Fruit fly (Drosophila melanogaster) whole organism, embryonic: ENCODE data around the gene rno.

Source experiments
- Antp ChIP-seq: fragments of 200-800 bp; sonication (Bioruptor generic); optimal IDR thresholded peaks from 3 replicates; lab custom pipeline; 2016; ENCODE audit warnings: missing biosample characterization, missing genetic modification characterization
- CG11456 ChIP-seq: fragments of 200-800 bp; sonication (Bioruptor generic); IDR thresholded peaks from 3 replicates; pipeline ENCODE4 v1.3.6; 2022; ENCODE audit warnings: missing biosample characterization, missing genetic modification characterization
- CG12104 ChIP-seq: fragments of 200-800 bp; sonication (Bioruptor generic); optimal IDR thresholded peaks from 3 replicates; lab custom pipeline; 2016; ENCODE audit warnings: missing biosample characterization, missing genetic modification characterization
- CG12155 ChIP-seq: fragments of 200-800 bp; sonication (Bioruptor generic); optimal IDR thresholded peaks from 3 replicates; lab custom pipeline; 2016; ENCODE audit warnings: missing biosample characterization, missing genetic modification characterization
- CG12942 ChIP-seq: fragments of 200-800 bp; sonication (Bioruptor generic); optimal IDR thresholded peaks from 3 replicates; lab custom pipeline; 2016; ENCODE audit warnings: missing biosample characterization, missing genetic modification characterization
- CG16815 ChIP-seq: fragments of 200-800 bp; sonication (Bioruptor generic); optimal IDR thresholded peaks from 3 replicates; lab custom pipeline; 2017; ENCODE audit warnings: missing biosample characterization, mild to moderate bottlenecking, missing genetic modification characterization
- CG17359 ChIP-seq: fragments of 200-800 bp; sonication (Bioruptor generic); optimal IDR thresholded peaks from 3 replicates; lab custom pipeline; 2018; ENCODE audit warnings: missing biosample characterization, mild to moderate bottlenecking, missing genetic modification characterization, moderate library complexity
- CG17612 ChIP-seq: fragments of 200-800 bp; sonication (Bioruptor generic); IDR thresholded peaks from 2 replicates; pipeline ENCODE4 v1.3.6; 2022; ENCODE audit warnings: missing biosample characterization, missing genetic modification characterization
- CG18476 ChIP-seq: fragments of 200-800 bp; sonication (Bioruptor generic); optimal IDR thresholded peaks from 2 replicates; lab custom pipeline; 2016; ENCODE audit warnings: missing biosample characterization, mild to moderate bottlenecking, missing genetic modification characterization
- CG2116 ChIP-seq: fragments of 200-800 bp; sonication (Bioruptor generic); optimal IDR thresholded peaks from 3 replicates; lab custom pipeline; 2018; ENCODE audit warnings: missing biosample characterization, mild to moderate bottlenecking, missing genetic modification characterization
- CG30431 ChIP-seq: fragments of 200-800 bp; sonication (Bioruptor generic); optimal IDR thresholded peaks from 2 replicates; lab custom pipeline; 2017; ENCODE audit warnings: missing biosample characterization, missing genetic modification characterization
- CG31365 ChIP-seq: fragments of 200-800 bp; sonication (Bioruptor generic); optimal IDR thresholded peaks from 2 replicates; lab custom pipeline; 2018; ENCODE audit warnings: missing biosample characterization, mild to moderate bottlenecking, missing genetic modification characterization
- CG31441 ChIP-seq: fragments of 200-800 bp; sonication (Bioruptor generic); IDR thresholded peaks from 2 replicates; pipeline ENCODE4 v1.3.6; 2022; ENCODE audit warnings: missing biosample characterization, missing genetic modification characterization
- CG32772 ChIP-seq: fragments of 200-800 bp; sonication (Bioruptor generic); IDR thresholded peaks from 2 replicates; pipeline ENCODE4 v1.3.6; 2022; ENCODE audit warnings: missing biosample characterization, missing genetic modification characterization
- CG4854 ChIP-seq: fragments of 200-800 bp; sonication (Bioruptor generic); optimal IDR thresholded peaks from 2 replicates; lab custom pipeline; 2016; ENCODE audit warnings: missing biosample characterization, missing genetic modification characterization, inconsistent platforms
- CG6765 ChIP-seq: fragments of 200-800 bp; sonication (Bioruptor generic); optimal IDR thresholded peaks from 3 replicates; lab custom pipeline; 2017; ENCODE audit warnings: missing biosample characterization, mild to moderate bottlenecking, missing genetic modification characterization
- CG6854 ChIP-seq: fragments of 200-800 bp; sonication (Bioruptor generic); optimal IDR thresholded peaks from 3 replicates; lab custom pipeline; 2017; ENCODE audit warnings: missing biosample characterization, mild to moderate bottlenecking, missing genetic modification characterization
- CG7987 ChIP-seq: fragments of 200-800 bp; sonication (Bioruptor generic); optimal IDR thresholded peaks from 2 replicates; lab custom pipeline; 2018; ENCODE audit warnings: missing biosample characterization, mild to moderate bottlenecking, missing genetic modification characterization, moderate library complexity
- CG9609 ChIP-seq: fragments of 200-800 bp; sonication (Bioruptor generic); optimal IDR thresholded peaks from 3 replicates; lab custom pipeline; 2016; ENCODE audit warnings: missing biosample characterization, missing genetic modification characterization
- CG9727 ChIP-seq: fragments of 200-800 bp; sonication (Bioruptor generic); optimal IDR thresholded peaks from 3 replicates; lab custom pipeline; 2017; ENCODE audit warnings: missing biosample characterization, mild to moderate bottlenecking, missing genetic modification characterization
- D19B ChIP-seq: fragments of 200-800 bp; sonication (Bioruptor generic); optimal IDR thresholded peaks from 2 replicates; lab custom pipeline; 2017; ENCODE audit warnings: missing biosample characterization, mild to moderate bottlenecking, missing genetic modification characterization
- Dfd ChIP-seq, 2 experiments: fragments of >200 bp; optimal IDR thresholded peaks; 2 replicates each; lab custom pipeline; 2017; ENCODE audit warnings: missing biosample characterization in 2 of 2, missing genetic modification characterization in 2 of 2
- Ets97D ChIP-seq: fragments of 200-800 bp; sonication (Bioruptor generic); optimal IDR thresholded peaks from 3 replicates; lab custom pipeline; 2016; ENCODE audit warnings: missing biosample characterization, missing genetic modification characterization
- Hmx ChIP-seq: fragments of 200-800 bp; sonication (Bioruptor generic); optimal IDR thresholded peaks from 2 replicates; lab custom pipeline; 2016; ENCODE audit warnings: missing biosample characterization, missing genetic modification characterization
- Hr78 ChIP-seq, 2 experiments: fragments of 200-800 bp in 1 of 2; fragments of >200 bp in 1 of 2; sonication (Bioruptor generic) in 1 of 2; optimal IDR thresholded peaks; 2 replicates each; lab custom pipeline; 2017 to 2019; ENCODE audit warnings: missing biosample characterization in 2 of 2, missing genetic modification characterization in 2 of 2, mild to moderate bottlenecking in 1 of 2, moderate library complexity in 1 of 2
- Kr ChIP-seq: fragments of 200-800 bp; sonication (Bioruptor generic); optimal IDR thresholded peaks from 2 replicates; lab custom pipeline; 2017; ENCODE audit warnings: missing biosample characterization, mild to moderate bottlenecking, missing genetic modification characterization
- Lhr ChIP-seq: fragments of 200-800 bp; sonication (Bioruptor generic); optimal IDR thresholded peaks from 3 replicates; lab custom pipeline; 2017; ENCODE audit warnings: mild to moderate bottlenecking, missing biosample characterization, missing genetic modification reagents, missing genetic modification characterization
- Mes4 ChIP-seq: fragments of 200-800 bp; sonication (Bioruptor generic); optimal IDR thresholded peaks from 2 replicates; lab custom pipeline; 2016; ENCODE audit warnings: missing biosample characterization, missing genetic modification characterization
- Pdp1 ChIP-seq, 2 experiments: fragments of 200-800 bp; sonication (Bioruptor generic); optimal IDR thresholded peaks; 3 replicates each; lab custom pipeline; 2016; ENCODE audit warnings: missing biosample characterization in 2 of 2, missing genetic modification characterization in 2 of 2, mild to moderate bottlenecking in 1 of 2, moderate library complexity in 1 of 2
- dmrt99B ChIP-seq: fragments of 200-800 bp; sonication (Bioruptor generic); optimal IDR thresholded peaks from 2 replicates; lab custom pipeline; 2018; ENCODE audit warnings: missing biosample characterization, mild to moderate bottlenecking, missing genetic modification characterization, moderate library complexity
- ftz-f1 ChIP-seq: fragments of 200-800 bp; sonication (Bioruptor generic); optimal IDR thresholded peaks from 2 replicates; lab custom pipeline; 2016; ENCODE audit warnings: missing biosample characterization, missing genetic modification characterization
- gsb ChIP-seq: fragments of 200-800 bp; sonication (Bioruptor generic); IDR thresholded peaks from 2 replicates; pipeline ENCODE4 v1.3.6; 2022; ENCODE audit warnings: missing biosample characterization, missing genetic modification characterization
- h ChIP-seq: fragments of >200 bp; optimal IDR thresholded peaks from 2 replicates; lab custom pipeline; 2017
- insv ChIP-seq, 2 experiments: fragments of 200-800 bp; sonication (Bioruptor generic); optimal IDR thresholded peaks; 3 replicates each; lab custom pipeline; 2016 to 2018; ENCODE audit warnings: missing biosample characterization in 2 of 2, missing genetic modification characterization in 2 of 2
- jumu ChIP-seq: fragments of 200-800 bp; sonication (Bioruptor generic); optimal IDR thresholded peaks from 3 replicates; lab custom pipeline; 2016; ENCODE audit warnings: missing biosample characterization, missing genetic modification characterization
- ken ChIP-seq: fragments of 200-800 bp; sonication (Bioruptor generic); IDR thresholded peaks from 3 replicates; pipeline ENCODE4 v1.3.6; 2022; ENCODE audit warnings: missing biosample characterization, missing genetic modification characterization
- mam ChIP-seq: fragments of 200-800 bp; sonication (Bioruptor generic); optimal IDR thresholded peaks from 3 replicates; lab custom pipeline; 2016; ENCODE audit warnings: missing biosample characterization, missing genetic modification characterization
- mirr ChIP-seq: fragments of 200-800 bp; sonication (Bioruptor generic); optimal IDR thresholded peaks from 3 replicates; lab custom pipeline; 2018; ENCODE audit warnings: missing biosample characterization, mild to moderate bottlenecking, missing genetic modification characterization
- mld ChIP-seq: fragments of 200-800 bp; sonication (Bioruptor generic); IDR thresholded peaks from 3 replicates; pipeline ENCODE4 v1.3.6; 2022; ENCODE audit warnings: missing biosample characterization, missing genetic modification characterization; ENCODE audit not compliant: partially characterized antibody
- pb ChIP-seq: fragments of 200-800 bp; sonication (Bioruptor generic); optimal IDR thresholded peaks from 3 replicates; lab custom pipeline; 2016; ENCODE audit warnings: missing biosample characterization, missing genetic modification characterization
- pita ChIP-seq: fragments of 200-800 bp; sonication (Bioruptor generic); optimal IDR thresholded peaks from 2 replicates; lab custom pipeline; 2017; ENCODE audit warnings: missing biosample characterization, mild to moderate bottlenecking, missing genetic modification characterization
- pnt ChIP-seq: fragments of 200-800 bp; sonication (Bioruptor generic); optimal IDR thresholded peaks from 3 replicates; lab custom pipeline; 2016; ENCODE audit warnings: missing biosample characterization, missing genetic modification characterization
- prd ChIP-seq, 3 experiments: fragments of >200 bp in 2 of 3; fragments of 200-800 bp in 1 of 3; sonication (Bioruptor generic) in 1 of 3; optimal IDR thresholded peaks in 2 of 3; IDR thresholded peaks in 1 of 3; 2 replicates in 2 of 3; 3 replicates in 1 of 3; pipeline versions ENCODE4 v1.3.6 to Lab custom; 2017 to 2022; ENCODE audit warnings: missing biosample characterization in 1 of 3, missing genetic modification characterization in 1 of 3
- pum ChIP-seq: fragments of 200-800 bp; sonication (Bioruptor generic); optimal IDR thresholded peaks from 2 replicates; lab custom pipeline; 2016; ENCODE audit warnings: missing biosample characterization, missing genetic modification characterization
- pzg ChIP-seq: fragments of 200-800 bp; sonication (Bioruptor generic); optimal IDR thresholded peaks from 3 replicates; lab custom pipeline; 2018; ENCODE audit warnings: missing biosample characterization, mild to moderate bottlenecking, missing genetic modification characterization, moderate library complexity
- schlank ChIP-seq: fragments of 200-800 bp; sonication (Bioruptor generic); optimal IDR thresholded peaks from 2 replicates; lab custom pipeline; 2018; ENCODE audit warnings: missing biosample characterization, mild to moderate bottlenecking, missing genetic modification characterization
- sd ChIP-seq: fragments of 200-800 bp; sonication (Bioruptor generic); optimal IDR thresholded peaks from 3 replicates; lab custom pipeline; 2018; ENCODE audit warnings: missing biosample characterization, mild to moderate bottlenecking, missing genetic modification characterization, moderate library complexity
- seq ChIP-seq: fragments of 200-800 bp; sonication (Bioruptor generic); IDR thresholded peaks from 2 replicates; pipeline ENCODE4 v1.3.6; 2022; ENCODE audit warnings: missing biosample characterization, missing genetic modification characterization
- ttk ChIP-seq: fragments of 200-800 bp; sonication (Bioruptor generic); IDR thresholded peaks from 2 replicates; pipeline ENCODE4 v2.1.2; 2022; ENCODE audit warnings: missing biosample characterization, missing genetic modification characterization
- tup ChIP-seq: fragments of 200-800 bp; sonication (Bioruptor generic); optimal IDR thresholded peaks from 2 replicates; lab custom pipeline; 2016; ENCODE audit warnings: missing biosample characterization, mild to moderate bottlenecking, missing genetic modification characterization, moderate library complexity

rno gene

DNA sequence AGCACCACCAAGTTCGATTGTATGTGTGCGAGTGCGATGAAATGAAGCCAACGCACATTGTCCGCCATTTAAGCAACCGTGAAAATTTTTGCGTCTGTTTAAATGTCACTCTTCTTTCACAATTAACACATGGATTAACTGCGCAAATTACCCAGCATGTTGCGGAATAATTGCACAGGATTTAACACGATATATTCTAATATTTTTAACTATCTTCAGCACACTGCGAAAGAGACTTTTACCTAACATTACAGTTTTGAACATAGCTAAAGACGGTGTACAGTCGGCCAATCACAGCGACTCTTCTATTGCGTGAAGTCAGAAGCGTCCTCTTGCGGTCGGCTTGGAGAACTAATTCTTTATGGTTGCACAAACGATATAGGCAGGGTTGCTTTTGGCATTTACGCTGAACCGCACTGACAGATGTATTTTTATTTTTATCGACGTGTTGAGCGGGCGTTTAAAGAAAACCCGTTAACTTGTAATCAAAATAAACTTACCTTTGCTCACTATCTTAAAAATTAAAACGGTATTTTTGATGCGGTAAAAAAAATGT, 47.2 kb upstream of the rno start (continued):
- TF ChIP-seq CG9609 (GFP tag; lab: Kevin White, UChicago) (peak; percentile 54), CG12942 (GFP tag; lab: Kevin White, UChicago) (no peak), pum (GFP tag; lab: Kevin White, UChicago) (peak; percentile 19), Dfd (GFP tag; optimal IDR thresholded peaks at IDR 0.05; lab: Kevin White, UChicago) (no peak), Pdp1 (GFP tag; optimal IDR thresholded peaks at IDR 0.05; lab: Kevin White, UChicago) (peak; percentile 29 to 88), CG30431 (GFP tag; lab: Kevin White, UChicago) (no peak), CG31365 (tag; lab: Kevin White, UChicago) (no peak), Kr (no peak), CG16815 (GFP tag; lab: Kevin White, UChicago) (no peak), h (no peak), ttk (GFP tag; lab: Robert Waterston, UW) (no peak), mam (GFP tag; lab: Kevin White, UChicago) (peak; percentile 41), CG17612 (no peak), CG4854 (GFP tag; lab: Kevin White, UChicago) (peak; percentile 49), CG11456 (no peak; the same call in 1 of the 3 replicates), CG6854 (GFP tag; lab: Kevin White, UChicago) (no peak), pzg (GFP tag; lab: Kevin White, UChicago) (peak; percentile 92), dmrt99B (tag; lab: Kevin White, UChicago) (no peak), Hmx (no peak), tup (GFP tag; lab: Kevin White, UChicago) (no peak), sd (no peak), pnt (GFP tag; lab: Kevin White, UChicago) (no peak), mld (GFP tag; lab: Robert Waterston, UW) (no peak), Hr78 (GFP tag; optimal IDR thresholded peaks at IDR 0.05; lab: Kevin White, UChicago) (no peak), CG32772 (GFP tag; lab: Robert Waterston, UW) (no peak), pb (GFP tag; lab: Kevin White, UChicago) (peak; percentile 36), CG12155 (GFP tag; lab: Kevin White, UChicago) (no peak), CG12104 (GFP tag; lab: Kevin White, UChicago) (no peak), mirr (no peak), Mes4 (GFP tag; lab: Kevin White, UChicago) (peak; percentile 49), prd (optimal IDR thresholded peaks at IDR 0.05; lab: Kevin White, UChicago) (no peak), prd (GFP tag; IDR thresholded peaks at IDR 0.05; lab: Robert Waterston, UW) (peak; percentile 57; the same call in 1 of the 3 replicates), CG2116 (peak; percentile 100), CG18476 (GFP tag; lab: Kevin White, UChicago) (no peak), schlank (no peak), CG6765 (GFP tag; lab: Kevin White, UChicago) (no peak), Ets97D (GFP tag; lab: Kevin White, UChicago) (peak; percentile 97), Antp (GFP tag; lab: Kevin White, UChicago) (peak; percentile 52), jumu (GFP tag; lab: Kevin White, UChicago) (peak; percentile 42), Lhr (GFP tag; lab: Kevin White, UChicago) (peak; percentile 83), seq (GFP tag; lab: Robert Waterston, UW) (no peak), D19B (GFP tag; lab: Kevin White, UChicago) (no peak), gsb (GFP tag; lab: Robert Waterston, UW) (peak; percentile 45; the same call in 1 of the 2 replicates), CG17359 (no peak), ftz-f1 (GFP tag; lab: Kevin White, UChicago) (peak; percentile 46), pita (GFP tag; lab: Kevin White, UChicago) (no peak), ken (peak; percentile 47; the same call in 1 of the 3 replicates), CG9727 (GFP tag; lab: Kevin White, UChicago) (peak; percentile 35), CG7987 (peak; percentile 83), CG31441 (GFP tag; lab: Robert Waterston, UW) (no peak), insv (GFP tag; optimal IDR thresholded peaks at IDR 0.05; lab: Kevin White, UChicago) (peak in 1 of 2 experiments; percentile 30)
